Worm (Caenorhabditis elegans) whole organism, mixed stage, embryonic: ENCODE data around the gene F32G8.2.

ENCODE experiments used
- elt-1 ChIP-seq: sonication (generic microtip); optimal IDR thresholded peaks from 2 replicates; lab custom pipeline; 2017; ENCODE audit warnings: missing genetic modification characterization, mild to moderate bottlenecking, missing compliant biosample characterization, antibody characterized with exemption, moderate library complexity, borderline replicate concordance; ENCODE audit not compliant: insufficient read depth
- pha-4 ChIP-seq: fragments of 150-350 bp; optimal IDR thresholded peaks from 2 replicates; lab custom pipeline; 2018; ENCODE audit warnings: missing biosample characterization, missing genetic modification reagents, missing genetic modification characterization

DNA sequence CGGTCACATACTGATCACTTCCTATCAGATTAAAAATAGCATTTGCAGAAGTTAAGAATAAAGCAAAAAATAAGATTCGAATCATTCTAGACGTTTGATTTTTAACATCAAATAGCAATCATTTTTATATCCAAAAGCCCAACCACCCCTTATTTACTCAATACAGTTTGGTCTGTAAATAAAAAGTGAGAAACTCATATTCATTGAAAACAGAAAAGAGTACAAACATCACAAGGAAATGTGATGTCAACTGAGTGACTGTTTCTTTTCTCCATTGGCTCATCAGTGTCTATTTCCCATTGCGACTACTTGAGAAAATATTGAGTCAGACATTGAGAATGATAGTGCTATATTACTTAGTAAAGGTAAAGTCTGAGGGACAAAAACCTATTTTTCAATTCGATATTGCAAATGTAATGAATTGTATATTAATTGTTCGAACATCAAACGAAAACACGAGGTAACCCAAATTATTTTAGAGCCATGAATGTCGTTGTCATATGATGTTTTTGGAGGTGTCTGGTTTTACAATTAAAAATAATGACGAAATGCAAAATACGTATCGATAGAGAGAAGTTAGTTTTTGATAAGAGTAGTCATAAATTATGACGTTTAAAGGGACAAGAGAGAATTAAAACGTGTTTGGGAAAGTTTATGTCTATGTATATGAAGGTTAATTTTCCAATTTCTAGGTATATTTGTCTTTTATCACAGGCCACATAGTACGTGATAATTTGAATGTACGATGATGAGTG is 40.1 kb downstream of the F32G8.2 start, which contains the start of gene ttr-23:
- TF ChIP-seq pha-4 (no peak), elt-1 (tag; lab: Kevin White, UChicago) (no peak)
